Worm (Caenorhabditis elegans) whole organism, L3 larva: Measurements from ENCODE around the gene rgs-10.

Experiments
- ZK546.5 ChIP-seq: sonication (generic microtip); optimal IDR thresholded peaks from 2 replicates; lab custom pipeline; 2017; ENCODE audit warnings: missing biosample characterization, missing genetic modification characterization
- aly-2 ChIP-seq: fragments of 150-350 bp; optimal IDR thresholded peaks from 2 replicates; lab custom pipeline; 2014; ENCODE audit warnings: missing biosample characterization, missing genetic modification characterization
- ama-1 ChIP-seq: fragments of 150-350 bp; optimal IDR thresholded peaks from 2 replicates; lab custom pipeline; 2018
- ceh-16 ChIP-seq: sonication (generic microtip); optimal IDR thresholded peaks from 2 replicates; lab custom pipeline; 2017; ENCODE audit warnings: missing biosample characterization, missing genetic modification characterization
- ceh-28 ChIP-seq: fragments of 150-350 bp; optimal IDR thresholded peaks from 2 replicates; lab custom pipeline; 2014; ENCODE audit warnings: missing biosample characterization, missing genetic modification reagents, missing genetic modification characterization
- ceh-82 ChIP-seq: fragments of 150-350 bp; optimal IDR thresholded peaks from 2 replicates; lab custom pipeline; 2014; ENCODE audit warnings: missing biosample characterization, missing genetic modification characterization
- daf-12 ChIP-seq: fragments of 150-350 bp; optimal IDR thresholded peaks from 2 replicates; lab custom pipeline; 2014; ENCODE audit warnings: missing biosample characterization, missing genetic modification reagents, missing genetic modification characterization
- egl-5 ChIP-seq: fragments of 150-350 bp; optimal IDR thresholded peaks from 2 replicates; lab custom pipeline; 2017; ENCODE audit warnings: missing biosample characterization, missing genetic modification reagents, missing genetic modification characterization, inconsistent platforms
- elt-1 ChIP-seq: fragments of 150-350 bp; optimal IDR thresholded peaks from 2 replicates; lab custom pipeline; 2014; ENCODE audit warnings: missing biosample characterization, missing genetic modification characterization
- elt-2 ChIP-seq: sonication (generic microtip); optimal IDR thresholded peaks from 2 replicates; lab custom pipeline; 2016; ENCODE audit warnings: missing genetic modification reagents, mild to moderate bottlenecking, missing genetic modification characterization, missing compliant biosample characterization
- elt-3 ChIP-seq, 3 experiments: fragments of 150-350 bp in 1 of 3; sonication (generic microtip) in 2 of 3; optimal IDR thresholded peaks; 2 replicates in 2 of 3; 4 replicates in 1 of 3; lab custom pipeline; 2014 to 2017; ENCODE audit warnings: missing biosample characterization in 3 of 3, missing genetic modification characterization in 3 of 3
- eor-1 ChIP-seq, 2 experiments: fragments of 150-350 bp; optimal IDR thresholded peaks; 2 replicates each; lab custom pipeline; 2014 to 2018; ENCODE audit warnings: missing biosample characterization in 2 of 2, missing genetic modification characterization in 2 of 2
- fkh-10 ChIP-seq: sonication (generic microtip); optimal IDR thresholded peaks from 2 replicates; lab custom pipeline; 2017; ENCODE audit warnings: missing biosample characterization, missing genetic modification reagents, missing genetic modification characterization
- fkh-2 ChIP-seq: fragments of 150-350 bp; optimal IDR thresholded peaks from 2 replicates; lab custom pipeline; 2014; ENCODE audit warnings: missing biosample characterization, missing genetic modification reagents, missing genetic modification characterization
- fos-1 ChIP-seq: fragments of 150-350 bp; optimal IDR thresholded peaks from 2 replicates; lab custom pipeline; 2014; ENCODE audit warnings: missing biosample characterization, missing genetic modification characterization
- hmg-11 ChIP-seq: sonication (generic microtip); optimal IDR thresholded peaks from 2 replicates; lab custom pipeline; 2016; ENCODE audit warnings: missing genetic modification characterization, missing compliant biosample characterization
- jun-1 ChIP-seq: fragments of 150-350 bp; optimal IDR thresholded peaks from 2 replicates; lab custom pipeline; 2014; ENCODE audit warnings: missing biosample characterization, missing genetic modification reagents, missing genetic modification characterization
- lin-15B ChIP-seq: fragments of 150-350 bp; optimal IDR thresholded peaks from 2 replicates; lab custom pipeline; 2014; ENCODE audit warnings: missing biosample characterization, missing genetic modification characterization
- lin-39 ChIP-seq: fragments of 150-350 bp; optimal IDR thresholded peaks from 2 replicates; lab custom pipeline; 2018; ENCODE audit warnings: missing biosample characterization, missing genetic modification reagents, missing genetic modification characterization
- lsy-12 ChIP-seq: sonication (generic microtip); optimal IDR thresholded peaks from 2 replicates; lab custom pipeline; 2016; ENCODE audit warnings: mild to moderate bottlenecking, missing genetic modification characterization, missing compliant biosample characterization
- mdl-1 ChIP-seq: fragments of 150-350 bp; optimal IDR thresholded peaks from 2 replicates; lab custom pipeline; 2014; ENCODE audit warnings: missing biosample characterization, missing genetic modification characterization
- mml-1 ChIP-seq: fragments of 150-350 bp; sonication (generic microtip); optimal IDR thresholded peaks from 3 replicates; lab custom pipeline; 2014; ENCODE audit warnings: missing biosample characterization, missing genetic modification characterization
- nfya-1 ChIP-seq: sonication (generic microtip); optimal IDR thresholded peaks from 2 replicates; lab custom pipeline; 2017; ENCODE audit warnings: missing genetic modification characterization, mild to moderate bottlenecking, missing compliant biosample characterization, antibody characterized with exemption, moderate library complexity; ENCODE audit not compliant: insufficient read depth
- nhr-23 ChIP-seq: fragments of 150-350 bp; optimal IDR thresholded peaks from 2 replicates; lab custom pipeline; 2014; ENCODE audit warnings: missing biosample characterization, missing genetic modification reagents, missing genetic modification characterization
- nhr-237 ChIP-seq: fragments of 150-350 bp; optimal IDR thresholded peaks from 2 replicates; lab custom pipeline; 2014; ENCODE audit warnings: missing biosample characterization, missing genetic modification characterization
- nhr-25 ChIP-seq: sonication (generic microtip); optimal IDR thresholded peaks from 2 replicates; lab custom pipeline; 2017; ENCODE audit warnings: missing biosample characterization, missing genetic modification characterization
- nhr-43 ChIP-seq: sonication (generic microtip); optimal IDR thresholded peaks from 2 replicates; lab custom pipeline; 2016; ENCODE audit warnings: mild to moderate bottlenecking, missing genetic modification characterization, missing compliant biosample characterization; ENCODE audit not compliant: poor library complexity, severe bottlenecking
- pha-4 ChIP-seq: fragments of 150-350 bp; optimal IDR thresholded peaks from 2 replicates; lab custom pipeline; 2014; ENCODE audit warnings: missing biosample characterization, missing genetic modification reagents, missing genetic modification characterization
- pqm-1 ChIP-seq: fragments of 150-350 bp; optimal IDR thresholded peaks from 2 replicates; lab custom pipeline; 2017; ENCODE audit warnings: missing biosample characterization, missing genetic modification characterization, inconsistent platforms
- sea-2 ChIP-seq: fragments of 150-350 bp; sonication (generic microtip); optimal IDR thresholded peaks from 4 replicates; lab custom pipeline; 2014; ENCODE audit warnings: missing biosample characterization, missing genetic modification reagents, missing genetic modification characterization
- snpc-4 ChIP-seq: fragments of 150-350 bp; optimal IDR thresholded peaks from 2 replicates; lab custom pipeline; 2014; ENCODE audit warnings: missing biosample characterization, missing genetic modification characterization
- tbx-2 ChIP-seq: sonication (generic microtip); optimal IDR thresholded peaks from 2 replicates; lab custom pipeline; 2016; ENCODE audit warnings: mild to moderate bottlenecking, missing genetic modification characterization, missing compliant biosample characterization
- unc-39 ChIP-seq: sonication (generic microtip); optimal IDR thresholded peaks from 4 replicates; lab custom pipeline; 2017; ENCODE audit warnings: missing biosample characterization, missing genetic modification characterization
- ztf-11 ChIP-seq: fragments of 150-350 bp; optimal IDR thresholded peaks from 2 replicates; lab custom pipeline; 2014; ENCODE audit warnings: missing biosample characterization, missing genetic modification characterization
- ztf-4 ChIP-seq: fragments of 150-350 bp; optimal IDR thresholded peaks from 2 replicates; lab custom pipeline; 2014; ENCODE audit warnings: missing biosample characterization, missing genetic modification characterization

Gene rgs-10

ce11 chrX:14981620-14982019, 19.1 kb downstream of the rgs-10 start:
- peak; percentile 38 for TF ChIP-seq elt-2 (tag; lab: Kevin White, UChicago)
- TF ChIP-seq, all 47 proteins: peak for 1; not testable (repeated sequence) for 46

- TF ChIP-seq nfya-1 (tag; lab: Kevin White, UChicago): no peak
- peak; percentile 26 for TF ChIP-seq ama-1 (lab: Kevin White, UChicago)
- no peak for TF ChIP-seq nhr-43
- TF ChIP-seq pha-4: peak; percentile 1
- no peak for TF ChIP-seq elt-3 (tag; optimal IDR thresholded peaks at IDR 0.05; lab: Kevin White, UChicago)
Measured at ce11 chrX:14982525-14982924, 20.0 kb downstream of the rgs-10 start, which contains the start of gene plp-2. TSS of gene plp-2 (minus strand) at chrX:14982804.

ce11 chrX:14983274-14983673, 20.7 kb downstream of the rgs-10 start, which contains the start of gene rbg-1:
TSS of gene rbg-1 (plus strand) at chrX:14983533.
- TF ChIP-seq ceh-82: no peak
- TF ChIP-seq nhr-25 (tag; lab: Kevin White, UChicago): peak; percentile 87
- peak; percentile 57 for TF ChIP-seq elt-2 (tag; lab: Kevin White, UChicago)
- no peak for TF ChIP-seq eor-1 (tag; optimal IDR thresholded peaks at IDR 0.05; lab: Kevin White, UChicago)
- peak; percentile 39 for TF ChIP-seq nhr-23 (tag; lab: Kevin White, UChicago)
- TF ChIP-seq elt-1: no peak
- TF ChIP-seq ceh-16 (tag; lab: Kevin White, UChicago): no peak
- TF ChIP-seq fkh-10 (GFP tag; lab: Kevin White, UChicago): peak; percentile 15
- no peak for TF ChIP-seq nhr-43
- peak; percentile 61 for TF ChIP-seq jun-1 (tag; lab: Kevin White, UChicago)
- TF ChIP-seq lsy-12 (tag; lab: Kevin White, UChicago): no peak
- peak; percentile 62 for TF ChIP-seq lin-39 (tag; lab: Kevin White, UChicago)
- peak; percentile 51 for TF ChIP-seq hmg-11
- TF ChIP-seq pqm-1 (tag; lab: Kevin White, UChicago): peak; percentile 35
- peak; percentile 50 for TF ChIP-seq sea-2
- TF ChIP-seq tbx-2 (tag; lab: Kevin White, UChicago): no peak
- no peak for TF ChIP-seq ZK546.5 (tag; lab: Kevin White, UChicago)
- TF ChIP-seq ztf-11: no peak
- TF ChIP-seq nfya-1 (tag; lab: Kevin White, UChicago): peak; percentile 81
- peak; percentile 83 for TF ChIP-seq snpc-4
- peak; percentile 77 for TF ChIP-seq lin-15B (tag; lab: Kevin White, UChicago)
- no peak for TF ChIP-seq ztf-4 (tag; lab: Kevin White, UChicago)
- peak; percentile 95 for TF ChIP-seq egl-5
- peak; percentile 80 for TF ChIP-seq fkh-2 (tag; lab: Kevin White, UChicago)
- TF ChIP-seq ceh-28 (tag; lab: Kevin White, UChicago): peak; percentile 79
- TF ChIP-seq pha-4: peak; percentile 96
- no peak for TF ChIP-seq mdl-1

- TF ChIP-seq nhr-237 (tag; lab: Kevin White, UChicago) (no peak), snpc-4 (peak; percentile 40)
Measured at ce11 chrX:14988160-14988559, 25.6 kb downstream of the rgs-10 start.

ce11 chrX:14991280-14991679, 28.7 kb downstream of the rgs-10 start, which contains the start of gene iglr-1:
TSS of gene iglr-1 (minus strand) at chrX:14991380.
- TF ChIP-seq lsy-12 (tag; lab: Kevin White, UChicago) (no peak), elt-1 (no peak), daf-12 (tag; lab: Kevin White, UChicago) (no peak), aly-2 (tag; lab: Kevin White, UChicago) (no peak), jun-1 (tag; lab: Kevin White, UChicago) (no peak), ceh-16 (tag; lab: Kevin White, UChicago) (no peak), mml-1 (tag; lab: Kevin White, UChicago) (no peak), unc-39 (no peak), fos-1 (tag; lab: Kevin White, UChicago) (no peak), ZK546.5 (tag; lab: Kevin White, UChicago) (no peak)
